Worm (Caenorhabditis elegans): Measurements from ENCODE around the gene F36H12.5.
"Not testable (repeated sequence)": the region's sequence is repeated elsewhere in the genome, so short reads cannot be mapped to it uniquely, and the experiment has no call there.

The F36H12.5 gene

DNA sequence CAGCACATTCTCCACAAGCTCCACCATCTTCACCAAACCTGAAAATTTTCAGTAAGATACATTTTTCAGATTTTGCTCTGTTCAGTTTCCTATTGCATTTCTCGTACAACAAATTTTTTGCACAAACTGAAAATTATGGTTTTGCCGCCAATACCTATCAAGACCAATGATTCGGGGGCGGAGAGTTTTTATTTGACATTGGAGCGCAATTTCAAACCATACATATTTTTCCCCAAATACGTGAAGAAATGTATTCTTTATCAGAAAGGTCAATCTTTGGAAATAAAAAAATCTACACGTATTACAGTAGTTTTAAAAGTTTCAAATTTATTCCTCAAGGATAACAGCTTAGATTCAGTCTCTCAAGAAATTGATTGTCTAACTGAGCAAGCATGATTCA is at the start of gene F36H12.5:
TSS of gene F36H12.5 (plus strand) at position 301 of the 400 bp plus-strand sequence.
- TF ChIP-seq fkh-6 (tag; optimal IDR thresholded peaks at IDR 0.05) (no peak), C08G9.2 (tag; optimal IDR thresholded peaks at IDR 0.05) (no peak), fkh-10 (GFP tag; optimal IDR thresholded peaks at IDR 0.05) (no peak), sdc-2 (tag; optimal IDR thresholded peaks at IDR 0.05) (no peak), lin-11 (tag; optimal IDR thresholded peaks at IDR 0.05) (no peak), ceh-45 (GFP tag; IDR thresholded peaks at IDR 0.05) (no peak), che-1 (tag; optimal IDR thresholded peaks at IDR 0.05) (no peak), ref-2 (tag; optimal IDR thresholded peaks at IDR 0.05) (no peak), ceh-9 (tag; optimal IDR thresholded peaks at IDR 0.05) (no peak), pros-1 (tag; optimal IDR thresholded peaks at IDR 0.05) (no peak), ceh-22 (tag; optimal IDR thresholded peaks at IDR 0.05) (no peak), unc-86 (tag; optimal IDR thresholded peaks at IDR 0.05) (no peak), fax-1 (tag; optimal IDR thresholded peaks at IDR 0.05) (no peak), ceh-14 (tag; optimal IDR thresholded peaks at IDR 0.05) (no peak), ceh-24 (tag; optimal IDR thresholded peaks at IDR 0.05) (no peak), ceh-18 (tag; optimal IDR thresholded peaks at IDR 0.05) (no peak), sox-4 (tag; optimal IDR thresholded peaks at IDR 0.05) (no peak)

DNA sequence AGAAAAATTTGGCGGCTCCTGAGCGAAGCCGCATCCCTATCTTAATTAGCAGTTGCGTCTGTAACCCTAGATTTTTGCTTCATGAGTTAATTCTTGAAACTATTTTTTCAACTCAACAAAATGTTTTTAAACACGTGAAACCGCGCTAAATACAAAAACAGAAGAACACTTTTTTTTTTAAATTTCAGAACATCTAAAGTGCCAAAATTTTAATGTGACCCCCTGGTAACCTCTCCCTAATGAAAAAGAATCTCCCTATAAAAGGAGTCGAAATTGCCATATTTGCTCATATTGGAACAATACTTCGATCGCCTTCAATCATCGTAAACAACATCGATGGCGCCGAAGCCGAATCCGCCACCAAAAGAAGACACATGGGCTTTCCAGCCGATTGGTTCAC is 48.1 kb upstream of the F36H12.5 start, which contains the start of gene nsph-4.2:
TSS of gene nsph-4.2 (plus strand) at position 301 of the 400 bp plus-strand sequence.
- TF ChIP-seq rnt-1 (tag; optimal IDR thresholded peaks at IDR 0.05); npax-4 (tag; optimal IDR thresholded peaks at IDR 0.05); mec-3 (tag; optimal IDR thresholded peaks at IDR 0.05; ENCODE audit: borderline replicate concordance): not testable (repeated sequence)

DNA sequence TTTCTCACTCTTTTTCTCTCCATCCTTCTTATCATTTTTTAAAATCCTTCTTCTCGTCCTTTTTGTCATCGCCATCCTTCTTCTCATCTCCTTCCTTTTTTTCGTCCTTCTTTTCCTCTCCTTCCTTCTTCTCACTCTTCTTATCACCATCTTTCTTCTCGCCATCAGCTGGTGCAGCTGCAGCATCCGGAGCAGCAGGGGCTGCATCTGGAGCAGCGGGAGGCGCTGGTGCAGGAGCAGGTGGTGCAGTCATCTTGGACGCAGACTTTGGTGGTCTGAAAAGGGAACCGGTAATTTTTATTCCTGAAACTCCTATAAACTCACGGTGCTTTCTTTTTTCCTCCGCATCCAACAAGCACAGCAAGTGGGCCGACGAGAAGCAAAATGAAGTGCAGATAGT is 44.9 kb upstream of the F36H12.5 start:
- peak; percentile 15 for TF ChIP-seq elt-4 (tag; optimal IDR thresholded peaks at IDR 0.05)
- TF ChIP-seq pha-2 (tag; optimal IDR thresholded peaks at IDR 0.05): no peak

DNA sequence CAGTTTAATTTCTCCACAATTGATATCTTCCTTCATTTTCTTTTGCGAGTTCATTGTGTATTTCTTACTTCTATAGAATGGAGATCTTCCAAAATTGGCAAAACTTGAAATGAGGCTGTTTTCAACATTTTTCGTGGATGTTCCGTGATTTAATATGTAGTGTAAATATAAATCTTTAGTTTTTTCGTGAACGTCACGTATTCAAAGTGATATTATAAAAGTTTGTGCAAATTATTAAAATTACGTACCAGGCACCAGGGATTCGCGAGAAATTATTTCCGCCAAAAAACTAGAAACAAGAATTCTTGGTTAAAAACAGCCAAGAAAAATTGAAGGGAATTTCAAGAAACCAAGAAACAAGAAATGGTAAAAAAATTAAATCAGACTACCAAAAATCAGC is 42.3 kb upstream of the F36H12.5 start, which contains the start of gene Y59E9AL.8:
TSS of gene Y59E9AL.8 (minus strand) at position 101 of the 400 bp plus-strand sequence.
- no peak for TF ChIP-seq lin-11 (tag; optimal IDR thresholded peaks at IDR 0.05)
- TF ChIP-seq ceh-48 (tag; optimal IDR thresholded peaks at IDR 0.05): no peak

DNA sequence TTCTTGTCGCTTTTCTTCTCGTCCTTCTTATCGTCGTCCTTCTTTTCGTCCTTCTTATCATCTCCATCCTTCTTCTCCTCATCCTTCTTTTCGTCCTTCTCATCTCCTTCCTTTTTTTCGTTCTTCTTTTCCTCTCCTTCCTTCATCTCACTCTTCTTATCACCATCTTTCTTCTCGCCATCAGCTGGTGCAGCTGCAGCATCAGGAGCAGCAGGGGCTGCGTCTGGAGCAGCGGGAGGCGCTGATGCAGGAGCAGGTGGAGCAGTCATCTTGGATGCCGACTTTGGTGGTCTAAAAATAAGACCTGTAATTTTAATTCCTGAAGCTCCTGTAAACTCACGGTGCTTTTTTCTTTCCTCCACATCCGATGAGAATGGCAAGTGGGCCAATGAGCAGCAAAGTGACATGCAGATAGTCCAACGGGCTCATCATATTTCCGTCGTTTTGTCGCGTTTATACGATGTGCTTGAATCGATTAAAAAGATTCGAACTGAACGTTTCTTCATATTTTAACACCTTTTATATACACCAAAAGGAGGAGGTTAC is 41.2 kb upstream of the F36H12.5 start, which contains the start of gene cylc-1:
TSS of gene cylc-1 (minus strand) at position 496 of the 546 bp plus-strand sequence.
- TF ChIP-seq odd-2, lin-11, ceh-30 (tag; optimal IDR thresholded peaks at IDR 0.05): not testable (repeated sequence)

DNA sequence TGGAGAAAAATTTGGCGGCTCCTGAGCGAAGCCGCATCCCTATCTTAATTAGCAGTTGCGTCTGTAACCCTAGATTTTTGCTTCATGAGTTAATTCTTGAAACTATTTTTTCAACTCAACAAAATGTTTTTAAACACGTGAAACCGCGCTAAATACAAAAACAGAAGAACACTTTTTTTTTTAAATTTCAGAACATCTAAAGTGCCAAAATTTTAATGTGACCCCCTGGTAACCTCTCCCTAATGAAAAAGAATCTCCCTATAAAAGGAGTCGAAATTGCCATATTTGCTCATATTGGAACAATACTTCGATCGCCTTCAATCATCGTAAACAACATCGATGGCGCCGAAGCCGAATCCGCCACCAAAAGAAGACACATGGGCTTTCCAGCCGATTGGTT is 40.0 kb upstream of the F36H12.5 start, which contains the start of gene nsph-4.1:
TSS of gene nsph-4.1 (plus strand) at position 301 of the 400 bp plus-strand sequence.
- TF ChIP-seq npax-4, ceh-18, dve-1 (tag; optimal IDR thresholded peaks at IDR 0.05): not testable (repeated sequence)

DNA sequence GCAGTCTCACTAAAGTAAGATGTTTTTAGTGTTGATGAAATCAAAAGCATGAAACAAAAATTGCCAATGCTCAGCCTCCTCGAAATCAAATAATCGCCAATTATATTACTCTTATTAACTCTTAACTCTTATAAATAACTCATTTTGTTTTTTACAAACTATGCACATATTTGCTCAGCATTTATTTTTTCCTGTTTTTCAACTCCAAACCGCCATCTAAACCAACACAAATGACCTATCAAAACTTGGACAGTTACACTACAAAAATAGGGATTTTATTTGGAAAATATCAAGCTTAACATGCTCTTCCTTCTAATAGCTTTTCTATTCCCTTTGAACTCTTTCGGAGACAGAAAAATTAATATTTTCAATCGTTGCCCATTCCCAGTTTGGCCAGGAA is 38.0 kb upstream of the F36H12.5 start, which contains the start of gene thn-6:
TSS of gene thn-6 (plus strand) at position 301 of the 400 bp plus-strand sequence.
- TF ChIP-seq lim-6 (tag; optimal IDR thresholded peaks at IDR 0.05) (no peak), dmd-4 (tag; optimal IDR thresholded peaks at IDR 0.05; ENCODE audit: borderline replicate concordance) (no peak), syd-9 (tag; optimal IDR thresholded peaks at IDR 0.05) (no peak), ama-1 (optimal IDR thresholded peaks at IDR 0.05) (no peak), lin-11 (tag; optimal IDR thresholded peaks at IDR 0.05) (no peak), eyg-1 (tag; optimal IDR thresholded peaks at IDR 0.05) (no peak), ceh-30 (tag; optimal IDR thresholded peaks at IDR 0.05) (no peak), hlh-15 (tag; optimal IDR thresholded peaks at IDR 0.05) (no peak), elt-2 (tag; optimal IDR thresholded peaks at IDR 0.05) (no peak), rnt-1 (tag; optimal IDR thresholded peaks at IDR 0.05) (no peak)

Data from whole organism, late embryonic.